Fruit fly (Drosophila melanogaster) whole organism, adult: ENCODE measurements around the gene Eig71Ed.

ENCODE experiments used
- CG11617 ChIP-seq: fragments of 200-800 bp; sonication (Bioruptor generic); optimal IDR thresholded peaks from 2 replicates; lab custom pipeline; 2017; ENCODE audit warnings: mild to moderate bottlenecking, missing biosample characterization, missing genetic modification reagents, missing genetic modification characterization
- CG12768 ChIP-seq: fragments of 200-800 bp; sonication (Bioruptor generic); optimal IDR thresholded peaks from 2 replicates; lab custom pipeline; 2017; ENCODE audit warnings: missing biosample characterization, missing genetic modification characterization, mild to moderate bottlenecking, moderate library complexity, missing genetic modification reagents
- CG14711 ChIP-seq: fragments of 200-800 bp; sonication (Bioruptor generic); optimal IDR thresholded peaks from 2 replicates; lab custom pipeline; 2018; ENCODE audit warnings: missing biosample characterization, mild to moderate bottlenecking, missing genetic modification characterization, moderate library complexity
- CG1620 ChIP-seq: fragments of 200-800 bp; sonication (Bioruptor generic); optimal IDR thresholded peaks from 2 replicates; lab custom pipeline; 2016; ENCODE audit warnings: missing biosample characterization, missing genetic modification characterization
- CG33017 ChIP-seq: fragments of 200-800 bp; sonication (Bioruptor generic); optimal IDR thresholded peaks from 2 replicates; lab custom pipeline; 2018; ENCODE audit warnings: missing biosample characterization, mild to moderate bottlenecking, missing genetic modification characterization, moderate library complexity
- CG5204 ChIP-seq: fragments of 200-800 bp; sonication (Bioruptor generic); optimal IDR thresholded peaks from 2 replicates; lab custom pipeline; 2016; ENCODE audit warnings: missing biosample characterization, missing genetic modification characterization
- CG7045 ChIP-seq: fragments of 200-800 bp; sonication (Bioruptor generic); optimal IDR thresholded peaks from 2 replicates; lab custom pipeline; 2017; ENCODE audit warnings: missing biosample characterization, mild to moderate bottlenecking, missing genetic modification characterization
- CG7101 ChIP-seq: fragments of 200-800 bp; sonication (Bioruptor generic); optimal IDR thresholded peaks from 2 replicates; lab custom pipeline; 2018; ENCODE audit warnings: missing biosample characterization, mild to moderate bottlenecking, missing genetic modification characterization, moderate library complexity
- Clk ChIP-seq: fragments of 200-800 bp; sonication (Bioruptor generic); optimal IDR thresholded peaks from 2 replicates; lab custom pipeline; 2017; ENCODE audit warnings: missing biosample characterization, missing genetic modification characterization
- Crg-1 ChIP-seq: fragments of 200-800 bp; sonication (Bioruptor generic); optimal IDR thresholded peaks from 2 replicates; lab custom pipeline; 2016; ENCODE audit warnings: missing biosample characterization, missing genetic modification characterization
- Hr96 ChIP-seq: fragments of 200-800 bp; sonication (Bioruptor generic); optimal IDR thresholded peaks from 2 replicates; lab custom pipeline; 2016; ENCODE audit warnings: missing biosample characterization, missing genetic modification characterization
- Mnt ChIP-seq: fragments of 200-800 bp; sonication (Bioruptor generic); optimal IDR thresholded peaks from 2 replicates; lab custom pipeline; 2016; ENCODE audit warnings: missing biosample characterization, mild to moderate bottlenecking, missing genetic modification characterization
- bab1 ChIP-seq: fragments of 200-800 bp; sonication (Bioruptor generic); optimal IDR thresholded peaks from 3 replicates; lab custom pipeline; 2019; ENCODE audit warnings: missing biosample characterization, mild to moderate bottlenecking, missing genetic modification characterization, moderate library complexity
- cic ChIP-seq: fragments of 200-800 bp; sonication (Bioruptor generic); optimal IDR thresholded peaks from 2 replicates; lab custom pipeline; 2017; ENCODE audit warnings: missing biosample characterization, mild to moderate bottlenecking, missing genetic modification characterization, moderate library complexity
- cnc ChIP-seq, 2 experiments: fragments of >200 bp; optimal IDR thresholded peaks; 2 replicates each; lab custom pipeline; 2017
- kay ChIP-seq: fragments of 200-800 bp; sonication (Bioruptor generic); peaks from one replicate; lab custom pipeline; 2016; ENCODE audit warnings: missing biosample characterization, missing genetic modification characterization, borderline replicate concordance
- ovo ChIP-seq: fragments of 200-800 bp; sonication (Bioruptor generic); optimal IDR thresholded peaks from 2 replicates; lab custom pipeline; 2016; ENCODE audit warnings: missing biosample characterization, missing genetic modification characterization
- pad ChIP-seq: fragments of 200-800 bp; sonication (Bioruptor generic); optimal IDR thresholded peaks from 3 replicates; lab custom pipeline; 2017; ENCODE audit warnings: missing biosample characterization, missing genetic modification characterization, mild to moderate bottlenecking, moderate library complexity, missing genetic modification reagents
- tj ChIP-seq: fragments of 200-800 bp; sonication (Bioruptor generic); optimal IDR thresholded peaks from 3 replicates; lab custom pipeline; 2017; ENCODE audit warnings: missing biosample characterization, mild to moderate bottlenecking, missing genetic modification characterization, moderate library complexity
- toe ChIP-seq: fragments of 200-800 bp; sonication (Bioruptor generic); optimal IDR thresholded peaks from 2 replicates; lab custom pipeline; 2016; ENCODE audit warnings: missing biosample characterization, missing genetic modification characterization

Gene Eig71Ed

DNA sequence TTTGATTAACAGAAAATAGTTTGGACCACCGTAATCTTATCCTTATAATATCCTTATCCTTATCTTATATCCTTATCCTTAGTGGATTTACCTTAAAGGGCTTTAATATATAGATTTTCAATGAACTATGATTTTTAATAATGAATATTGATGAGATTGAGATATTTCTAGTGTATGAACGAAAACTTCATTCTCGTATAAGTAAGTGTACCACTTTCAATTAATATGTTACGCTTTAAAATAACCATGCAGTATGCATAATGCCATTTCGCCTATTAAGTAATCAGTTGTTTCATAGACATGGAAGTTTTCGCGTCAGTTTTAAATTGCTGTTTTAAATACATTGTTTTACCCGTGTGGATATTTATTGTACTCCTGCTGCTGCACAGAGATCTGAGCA, 27.1 kb downstream of the Eig71Ed start, which contains the start of gene CG7304:
Gene CG7304 (plus strand): TSS at position 301 of the 400 bp plus-strand sequence.
- TF ChIP-seq Clk (GFP tag; lab: Kevin White, UChicago): no peak
- TF ChIP-seq ovo (GFP tag; lab: Kevin White, UChicago): no peak
- no peak for TF ChIP-seq Mnt (GFP tag; lab: Kevin White, UChicago)
- TF ChIP-seq CG12768 (GFP tag; lab: Kevin White, UChicago): no peak
- no peak for TF ChIP-seq CG7101 (tag; lab: Kevin White, UChicago)
- TF ChIP-seq kay (GFP tag; lab: Kevin White, UChicago): no peak
- TF ChIP-seq cnc (optimal IDR thresholded peaks at IDR 0.05; lab: Kevin White, UChicago): no peak
- TF ChIP-seq Crg-1 (GFP tag; lab: Kevin White, UChicago): no peak
- no peak for TF ChIP-seq tj (GFP tag; lab: Kevin White, UChicago)

dm6 chr3L:15683345-15683922, 31.1 kb downstream of the Eig71Ed start, which contains the start of the genes CG7579 and Pgant8:
CG7579 (minus strand) TSS chr3L:15683445.
Pgant8 (plus strand) TSS chr3L:15683872.
- TF ChIP-seq CG33017 (no peak), Hr96 (GFP tag; lab: Kevin White, UChicago) (no peak), cnc (optimal IDR thresholded peaks at IDR 0.05; lab: Kevin White, UChicago) (no peak), CG7045 (GFP tag; lab: Kevin White, UChicago) (no peak), bab1 (GFP tag; lab: Kevin White, UChicago) (no peak), CG7101 (tag; lab: Kevin White, UChicago) (no peak), toe (GFP tag; lab: Kevin White, UChicago) (no peak), Clk (GFP tag; lab: Kevin White, UChicago) (no peak), CG1620 (no peak), Crg-1 (GFP tag; lab: Kevin White, UChicago) (no peak), cic (GFP tag; lab: Kevin White, UChicago) (no peak), pad (GFP tag; lab: Kevin White, UChicago) (no peak), Mnt (GFP tag; lab: Kevin White, UChicago) (no peak), kay (GFP tag; lab: Kevin White, UChicago) (no peak), CG12768 (GFP tag; lab: Kevin White, UChicago) (no peak), tj (GFP tag; lab: Kevin White, UChicago) (no peak), ovo (GFP tag; lab: Kevin White, UChicago) (no peak), CG11617 (GFP tag; lab: Kevin White, UChicago) (no peak)

DNA sequence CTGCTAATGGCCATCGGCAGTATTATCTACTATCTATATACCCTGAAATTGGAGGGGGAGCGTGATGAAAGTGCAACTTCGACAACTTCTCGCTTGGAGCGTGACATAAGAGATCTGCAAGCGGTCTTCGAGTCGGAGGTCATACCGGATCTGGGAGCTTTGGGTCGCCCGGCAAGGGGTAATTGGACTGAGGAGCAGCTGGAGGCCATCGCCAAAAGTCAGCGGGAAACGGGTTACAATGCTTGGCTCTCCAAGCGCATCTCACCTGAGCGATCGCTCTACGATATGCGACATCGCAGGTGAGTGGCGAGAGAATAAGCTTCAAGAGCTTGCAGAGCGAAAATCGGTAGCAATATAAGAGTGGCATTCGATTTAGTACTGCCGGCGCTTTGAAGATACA, 31.7 kb downstream of the Eig71Ed start:
- no peak for TF ChIP-seq CG14711 (tag; lab: Kevin White, UChicago)
- TF ChIP-seq bab1 (GFP tag; lab: Kevin White, UChicago): no peak
- TF ChIP-seq Mnt (GFP tag; lab: Kevin White, UChicago): no peak
- TF ChIP-seq CG12768 (GFP tag; lab: Kevin White, UChicago): no peak
- no peak for TF ChIP-seq CG11617 (GFP tag; lab: Kevin White, UChicago)
- TF ChIP-seq tj (GFP tag; lab: Kevin White, UChicago): no peak
- no peak for TF ChIP-seq cnc (optimal IDR thresholded peaks at IDR 0.05; lab: Kevin White, UChicago)
- TF ChIP-seq Clk (GFP tag; lab: Kevin White, UChicago): no peak
- no peak for TF ChIP-seq CG5204 (GFP tag; lab: Kevin White, UChicago)
- no peak for TF ChIP-seq Crg-1 (GFP tag; lab: Kevin White, UChicago)
- TF ChIP-seq CG7045 (GFP tag; lab: Kevin White, UChicago): no peak
- TF ChIP-seq CG7101 (tag; lab: Kevin White, UChicago): no peak
- no peak for TF ChIP-seq kay (GFP tag; lab: Kevin White, UChicago)
- TF ChIP-seq CG33017: no peak
- no peak for TF ChIP-seq Hr96 (GFP tag; lab: Kevin White, UChicago)
- no peak for TF ChIP-seq toe (GFP tag; lab: Kevin White, UChicago)

DNA sequence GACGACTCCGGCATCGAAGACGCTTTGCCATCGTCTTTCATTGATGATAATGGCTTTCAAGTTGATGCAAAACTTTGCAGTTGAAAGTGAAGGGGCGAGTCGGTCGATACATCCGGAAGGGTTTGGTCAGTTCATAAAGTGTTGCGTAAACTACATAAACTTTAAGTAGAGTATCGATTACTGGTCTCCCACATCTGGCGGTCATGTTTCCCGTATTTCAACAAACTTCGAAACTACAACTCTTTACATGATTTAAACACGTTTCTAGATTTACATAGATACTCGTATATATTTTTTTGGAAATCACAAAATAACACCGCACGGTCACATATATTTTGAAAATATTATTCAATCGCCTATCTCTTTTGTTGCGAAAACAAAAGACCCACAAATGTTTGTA, 35.5 kb downstream of the Eig71Ed start, which contains the start of gene CG34452:
Gene CG34452 (minus strand): TSS at position 101 of the 400 bp plus-strand sequence.
- no peak for TF ChIP-seq ovo (GFP tag; lab: Kevin White, UChicago)
- TF ChIP-seq CG12768 (GFP tag; lab: Kevin White, UChicago): no peak
- TF ChIP-seq Mnt (GFP tag; lab: Kevin White, UChicago): no peak
- TF ChIP-seq cnc (optimal IDR thresholded peaks at IDR 0.05; lab: Kevin White, UChicago): no peak
- TF ChIP-seq bab1 (GFP tag; lab: Kevin White, UChicago): no peak
- no peak for TF ChIP-seq CG14711 (tag; lab: Kevin White, UChicago)
- TF ChIP-seq CG1620: no peak
- TF ChIP-seq toe (GFP tag; lab: Kevin White, UChicago): no peak
- TF ChIP-seq CG7101 (tag; lab: Kevin White, UChicago): no peak
- no peak for TF ChIP-seq tj (GFP tag; lab: Kevin White, UChicago)
- no peak for TF ChIP-seq CG5204 (GFP tag; lab: Kevin White, UChicago)
- TF ChIP-seq Clk (GFP tag; lab: Kevin White, UChicago): no peak
- no peak for TF ChIP-seq CG33017
- no peak for TF ChIP-seq cic (GFP tag; lab: Kevin White, UChicago)
- no peak for TF ChIP-seq CG11617 (GFP tag; lab: Kevin White, UChicago)
- TF ChIP-seq Crg-1 (GFP tag; lab: Kevin White, UChicago): no peak
- no peak for TF ChIP-seq kay (GFP tag; lab: Kevin White, UChicago)
- TF ChIP-seq pad (GFP tag; lab: Kevin White, UChicago): no peak

DNA sequence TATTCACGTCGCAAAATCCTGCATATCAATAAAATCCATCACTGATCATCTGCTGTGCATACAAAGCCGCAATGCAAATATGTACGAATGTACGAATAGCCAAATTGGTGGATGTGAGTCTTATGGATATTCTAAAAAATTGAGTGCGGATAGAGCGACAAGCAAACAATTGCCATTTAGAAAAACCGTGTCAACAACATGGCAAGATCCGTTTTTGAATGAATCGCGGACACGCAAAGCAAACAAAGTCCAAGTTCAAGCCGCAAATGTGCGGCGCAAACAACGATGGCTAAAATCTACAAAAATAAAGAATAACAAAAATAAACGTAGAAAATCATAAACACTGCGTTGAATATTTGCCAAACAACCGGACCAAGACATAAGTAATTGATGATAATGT, 37.2 kb downstream of the Eig71Ed start:
- no peak for TF ChIP-seq CG12768 (GFP tag; lab: Kevin White, UChicago)
- no peak for TF ChIP-seq CG11617 (GFP tag; lab: Kevin White, UChicago)
- no peak for TF ChIP-seq CG5204 (GFP tag; lab: Kevin White, UChicago)
- no peak for TF ChIP-seq tj (GFP tag; lab: Kevin White, UChicago)
- no peak for TF ChIP-seq CG14711 (tag; lab: Kevin White, UChicago)
- TF ChIP-seq cnc (optimal IDR thresholded peaks at IDR 0.05; lab: Kevin White, UChicago): no peak
- TF ChIP-seq CG7045 (GFP tag; lab: Kevin White, UChicago): no peak
- no peak for TF ChIP-seq CG33017
- TF ChIP-seq bab1 (GFP tag; lab: Kevin White, UChicago): no peak
- TF ChIP-seq CG1620: no peak
- TF ChIP-seq kay (GFP tag; lab: Kevin White, UChicago): no peak
- no peak for TF ChIP-seq Hr96 (GFP tag; lab: Kevin White, UChicago)
- no peak for TF ChIP-seq ovo (GFP tag; lab: Kevin White, UChicago)
- TF ChIP-seq toe (GFP tag; lab: Kevin White, UChicago): no peak
- no peak for TF ChIP-seq cic (GFP tag; lab: Kevin White, UChicago)
